4 fruit fly cellular contexts compared by ENCODE assay signal in the genomic region with DNA sequence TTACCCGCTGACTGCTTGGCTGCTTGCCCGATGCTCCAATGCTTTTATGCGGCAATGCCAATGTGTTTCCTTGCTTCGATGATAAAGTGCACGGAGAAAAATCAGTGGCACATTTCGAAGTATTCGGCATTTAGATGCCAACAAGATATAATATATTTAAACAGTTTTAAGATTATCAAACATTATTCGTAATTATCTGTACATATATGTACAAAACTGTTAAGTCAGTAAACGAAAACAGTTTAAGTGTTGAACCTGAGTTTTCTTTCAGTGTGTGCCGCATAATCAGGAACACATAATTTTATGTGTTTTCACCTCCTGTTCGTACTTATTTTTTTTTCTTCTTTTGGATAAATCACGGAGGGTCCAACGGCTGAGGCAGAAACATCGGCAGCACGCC.
TF ChIP-seq lines count a peak whose summit lies in the region.

No protein-coding gene starts in this region.

- TF ChIP-seq CTCF in whole organism, embryonic (GFP tag; optimal IDR thresholded peaks at IDR 0.05; lab: Kevin White, UChicago) = no peak

TF ChIP-seq in whole organism, embryonic, 481 proteins besides CTCF, POLR2A, EP300 and RAD21 (continues in another document):
- no peak for TF ChIP-seq CG1233 (GFP tag; optimal IDR thresholded peaks at IDR 0.05; lab: Kevin White, UChicago)
- TF ChIP-seq row (GFP tag; IDR thresholded peaks at IDR 0.05; lab: Robert Waterston, UW) = peak; percentile 35; the same call in 2 of the 3 replicates
- peak; percentile 51 for TF ChIP-seq gem (tag; optimal IDR thresholded peaks at IDR 0.05; lab: Kevin White, UChicago)
- TF ChIP-seq zfh1 (GFP tag; IDR thresholded peaks at IDR 0.05; lab: Robert Waterston, UW) = peak; percentile 70; the same call in 1 of the 3 replicates
- TF ChIP-seq phol (tag; optimal IDR thresholded peaks at IDR 0.05; lab: Kevin White, UChicago) = peak; percentile 58
- peak in 1 of 2 experiments; percentile 8 for TF ChIP-seq chif (GFP tag; optimal IDR thresholded peaks at IDR 0.05; lab: Kevin White, UChicago)
- TF ChIP-seq Sox102F (GFP tag; optimal IDR thresholded peaks at IDR 0.05; lab: Kevin White, UChicago) = peak; percentile 31
- peak; percentile 39 for TF ChIP-seq CG17829 (tag; optimal IDR thresholded peaks at IDR 0.05; lab: Kevin White, UChicago)
- TF ChIP-seq CG12391 (tag; optimal IDR thresholded peaks at IDR 0.05; lab: Kevin White, UChicago) = peak; percentile 23
- peak; percentile 22 for TF ChIP-seq Spps (tag; optimal IDR thresholded peaks at IDR 0.05; lab: Kevin White, UChicago)
- 0 out of 3 replicates have a peak, but pooled peaks have one; percentile 44 for TF ChIP-seq CG17361 (GFP tag; IDR thresholded peaks at IDR 0.05; lab: Robert Waterston, UW)
- peak in 1 of 2 experiments; percentile 65 for TF ChIP-seq bsh (GFP tag; optimal IDR thresholded peaks at IDR 0.05; lab: Kevin White, UChicago)
- peak; percentile 55 for TF ChIP-seq dmrt11E (tag; optimal IDR thresholded peaks at IDR 0.05; lab: Kevin White, UChicago)
- peak; percentile 8 for TF ChIP-seq Chrac-16 (GFP tag; optimal IDR thresholded peaks at IDR 0.05; lab: Kevin White, UChicago)
- peak; percentile 24 for TF ChIP-seq trem (tag; optimal IDR thresholded peaks at IDR 0.05; lab: Kevin White, UChicago)
- peak; percentile 27 for TF ChIP-seq CG7839 (tag; optimal IDR thresholded peaks at IDR 0.05; lab: Kevin White, UChicago)
- peak; percentile 28 for TF ChIP-seq CG4820 (GFP tag; optimal IDR thresholded peaks at IDR 0.05; lab: Kevin White, UChicago)
- no peak for TF ChIP-seq Opbp (GFP tag; IDR thresholded peaks at IDR 0.05; lab: Robert Waterston, UW; ENCODE audit: partially characterized antibody)
- peak; percentile 10 for TF ChIP-seq CG10209 (GFP tag; optimal IDR thresholded peaks at IDR 0.05; lab: Kevin White, UChicago)
- TF ChIP-seq ewg (GFP tag; optimal IDR thresholded peaks at IDR 0.05; lab: Kevin White, UChicago) = peak; percentile 3

TF ChIP-seq in whole organism, prepupa, 60 proteins besides CTCF, POLR2A, EP300 and RAD21 (continues in another document):
- peak in 1 of 2 experiments; percentile 4 for TF ChIP-seq salr (GFP tag; optimal IDR thresholded peaks at IDR 0.05; lab: Kevin White, UChicago)
- TF ChIP-seq CG10669 (GFP tag; optimal IDR thresholded peaks at IDR 0.05; lab: Kevin White, UChicago) = peak; percentile 45
- peak; percentile 24 for TF ChIP-seq Hr39 (GFP tag; optimal IDR thresholded peaks at IDR 0.05; lab: Kevin White, UChicago)
- TF ChIP-seq Gug (GFP tag; IDR thresholded peaks at IDR 0.05; lab: Robert Waterston, UW) = no peak
- TF ChIP-seq CG8632 (GFP tag; optimal IDR thresholded peaks at IDR 0.05; lab: Kevin White, UChicago) = no peak
- peak; percentile 5 for TF ChIP-seq CG31627 (GFP tag; optimal IDR thresholded peaks at IDR 0.05; lab: Kevin White, UChicago)
- TF ChIP-seq Sox102F (GFP tag; optimal IDR thresholded peaks at IDR 0.05; lab: Kevin White, UChicago) = peak; percentile 6
- no peak for TF ChIP-seq Ets21C (GFP tag; optimal IDR thresholded peaks at IDR 0.05; lab: Kevin White, UChicago)
- TF ChIP-seq CG9139 (GFP tag; optimal IDR thresholded peaks at IDR 0.05; lab: Kevin White, UChicago) = no peak
- no peak for TF ChIP-seq fd85E (GFP tag; optimal IDR thresholded peaks at IDR 0.05; lab: Kevin White, UChicago)
- TF ChIP-seq Eip75B (GFP tag; optimal IDR thresholded peaks at IDR 0.05; lab: Kevin White, UChicago) = peak; percentile 47
- peak; percentile 81 for TF ChIP-seq svp (GFP tag; lab: Kevin White, UChicago)
- TF ChIP-seq cyc (GFP tag; optimal IDR thresholded peaks at IDR 0.05; lab: Kevin White, UChicago) = peak; percentile 27
- peak; percentile 24 for TF ChIP-seq acj6 (GFP tag; optimal IDR thresholded peaks at IDR 0.05; lab: Kevin White, UChicago)
- peak; percentile 12 for TF ChIP-seq OdsH (GFP tag; optimal IDR thresholded peaks at IDR 0.05; lab: Kevin White, UChicago)
- TF ChIP-seq CG8119 (GFP tag; IDR thresholded peaks at IDR 0.05; lab: Robert Waterston, UW) = 0 out of 3 replicates have a peak, but pooled peaks have one; percentile 38
- TF ChIP-seq CG10631 (GFP tag; optimal IDR thresholded peaks at IDR 0.05; lab: Kevin White, UChicago) = peak; percentile 8
- peak; percentile 18 for TF ChIP-seq CG7368 (GFP tag; optimal IDR thresholded peaks at IDR 0.05; lab: Kevin White, UChicago)
- peak; percentile 46 for TF ChIP-seq esn (GFP tag; optimal IDR thresholded peaks at IDR 0.05; lab: Kevin White, UChicago)
- TF ChIP-seq Met (GFP tag; optimal IDR thresholded peaks at IDR 0.05; lab: Kevin White, UChicago) = peak; percentile 65
- peak; percentile 10 for TF ChIP-seq CG6792 (GFP tag; optimal IDR thresholded peaks at IDR 0.05; lab: Kevin White, UChicago)
- TF ChIP-seq achi (GFP tag; optimal IDR thresholded peaks at IDR 0.05; lab: Kevin White, UChicago) = peak; percentile 41

TF ChIP-seq in whole organism, pupa, 21 proteins besides CTCF, POLR2A, EP300 and RAD21:
- TF ChIP-seq CG10348 (GFP tag; IDR thresholded peaks at IDR 0.05; lab: Robert Waterston, UW) (no peak), rn (GFP tag; IDR thresholded peaks at IDR 0.05; lab: Robert Waterston, UW) (no peak), CG14655 (GFP tag; optimal IDR thresholded peaks at IDR 0.05; lab: Kevin White, UChicago) (peak; percentile 51), D1 (tag; optimal IDR thresholded peaks at IDR 0.05; lab: Kevin White, UChicago) (no peak), EcR (GFP tag; optimal IDR thresholded peaks at IDR 0.05; lab: Kevin White, UChicago) (no peak), gl (tag; optimal IDR thresholded peaks at IDR 0.05; lab: Kevin White, UChicago) (no peak), CG34367 (tag; optimal IDR thresholded peaks at IDR 0.05; lab: Kevin White, UChicago) (peak; percentile 30), CG12605 (GFP tag; IDR thresholded peaks at IDR 0.05; lab: Robert Waterston, UW) (no peak), CG9948 (tag; optimal IDR thresholded peaks at IDR 0.05; lab: Kevin White, UChicago) (peak; percentile 46), Ets98B (GFP tag; IDR thresholded peaks at IDR 0.05; lab: Robert Waterston, UW) (no peak), CG32121 (GFP tag; IDR thresholded peaks at IDR 0.05; lab: Robert Waterston, UW) (no peak), Snoo (tag; optimal IDR thresholded peaks at IDR 0.05; lab: Kevin White, UChicago) (peak; percentile 21), CG13204 (GFP tag; optimal IDR thresholded peaks at IDR 0.05; lab: Kevin White, UChicago) (no peak), fd96Ca (GFP tag; IDR thresholded peaks at IDR 0.05; lab: Robert Waterston, UW) (no peak), CG8301 (tag; optimal IDR thresholded peaks at IDR 0.05; lab: Kevin White, UChicago) (peak; percentile 33), CG15710 (tag; optimal IDR thresholded peaks at IDR 0.05; lab: Kevin White, UChicago) (peak; percentile 41), CG4496 (GFP tag; IDR thresholded peaks at IDR 0.05; lab: Robert Waterston, UW) (no peak), Pif1B (GFP tag; optimal IDR thresholded peaks at IDR 0.05; lab: Kevin White, UChicago) (peak; percentile 29), CG8159 (tag; optimal IDR thresholded peaks at IDR 0.05; lab: Kevin White, UChicago) (peak; percentile 55), Pif1A (GFP tag; optimal IDR thresholded peaks at IDR 0.05; lab: Kevin White, UChicago) (peak; percentile 34), CG17806 (tag; optimal IDR thresholded peaks at IDR 0.05; lab: Kevin White, UChicago) (peak; percentile 53)

TF ChIP-seq in whole organism, wandering third instar larva, 38 proteins besides CTCF, POLR2A, EP300 and RAD21 (continues in another document):
- no peak for TF ChIP-seq Sp1 (GFP tag; optimal IDR thresholded peaks at IDR 0.05; lab: Kevin White, UChicago)
- no peak for TF ChIP-seq dl (GFP tag; optimal IDR thresholded peaks at IDR 0.05; lab: Kevin White, UChicago; ENCODE audit: insufficient read depth in 1 of 2, partially characterized antibody in 2 of 2)
- TF ChIP-seq dsf (GFP tag; optimal IDR thresholded peaks at IDR 0.05; lab: Kevin White, UChicago; ENCODE audit: borderline replicate concordance) = no peak
- TF ChIP-seq woc (GFP tag; optimal IDR thresholded peaks at IDR 0.05; lab: Kevin White, UChicago) = no peak
- TF ChIP-seq GATAd (GFP tag; optimal IDR thresholded peaks at IDR 0.05; lab: Kevin White, UChicago) = no peak
- TF ChIP-seq Dif (GFP tag; optimal IDR thresholded peaks at IDR 0.05; lab: Kevin White, UChicago; ENCODE audit: partially characterized antibody) = no peak
- TF ChIP-seq N (GFP tag; optimal IDR thresholded peaks at IDR 0.05; lab: Kevin White, UChicago) = no peak
- no peak for TF ChIP-seq Mio (GFP tag; optimal IDR thresholded peaks at IDR 0.05; lab: Kevin White, UChicago)
- no peak for TF ChIP-seq lola (GFP tag; optimal IDR thresholded peaks at IDR 0.05; lab: Kevin White, UChicago)
- peak; percentile 29 for TF ChIP-seq fru (GFP tag; optimal IDR thresholded peaks at IDR 0.05; lab: Kevin White, UChicago)
- TF ChIP-seq foxo (GFP tag; optimal IDR thresholded peaks at IDR 0.05; lab: Kevin White, UChicago) = peak in 1 of 2 experiments; percentile 56
- TF ChIP-seq rgr (GFP tag; optimal IDR thresholded peaks at IDR 0.05; lab: Kevin White, UChicago) = peak; percentile 12
- no peak for TF ChIP-seq CrebA (GFP tag; optimal IDR thresholded peaks at IDR 0.05; lab: Kevin White, UChicago; ENCODE audit: borderline replicate concordance)
- no peak for TF ChIP-seq br (GFP tag; optimal IDR thresholded peaks at IDR 0.05; lab: Kevin White, UChicago)
- TF ChIP-seq usp (GFP tag; optimal IDR thresholded peaks at IDR 0.05; lab: Kevin White, UChicago) = no peak
- no peak for TF ChIP-seq dmrt93B (GFP tag; optimal IDR thresholded peaks at IDR 0.05; lab: Kevin White, UChicago)
- TF ChIP-seq ey (GFP tag; optimal IDR thresholded peaks at IDR 0.05; lab: Kevin White, UChicago) = peak; percentile 17
- no peak for TF ChIP-seq Abd-B (GFP tag; optimal IDR thresholded peaks at IDR 0.05; lab: Kevin White, UChicago)
- TF ChIP-seq Jra (GFP tag; optimal IDR thresholded peaks at IDR 0.05; lab: Kevin White, UChicago) = no peak
- no peak for TF ChIP-seq Vsx2 (GFP tag; optimal IDR thresholded peaks at IDR 0.05; lab: Kevin White, UChicago; ENCODE audit: partially characterized antibody)
- TF ChIP-seq Myc (optimal IDR thresholded peaks at IDR 0.05; lab: Kevin White, UChicago) = no peak
- TF ChIP-seq OdsH (GFP tag; optimal IDR thresholded peaks at IDR 0.05; lab: Kevin White, UChicago) = no peak
- TF ChIP-seq psq (GFP tag; optimal IDR thresholded peaks at IDR 0.05; lab: Kevin White, UChicago) = no peak
- TF ChIP-seq CG9705 (GFP tag; optimal IDR thresholded peaks at IDR 0.05; lab: Kevin White, UChicago) = no peak
- TF ChIP-seq Dfd (GFP tag; optimal IDR thresholded peaks at IDR 0.05; lab: Kevin White, UChicago) = no peak
- TF ChIP-seq tai (GFP tag; optimal IDR thresholded peaks at IDR 0.05; lab: Kevin White, UChicago) = no peak
- TF ChIP-seq sage (GFP tag; optimal IDR thresholded peaks at IDR 0.05; lab: Kevin White, UChicago) = no peak
- TF ChIP-seq pan (optimal IDR thresholded peaks at IDR 0.05; lab: Kevin White, UChicago) = no peak
- no peak for TF ChIP-seq CG32264 (GFP tag; optimal IDR thresholded peaks at IDR 0.05; lab: Kevin White, UChicago)
- peak; percentile 53 for TF ChIP-seq h (GFP tag; optimal IDR thresholded peaks at IDR 0.05; lab: Kevin White, UChicago)
- no peak for TF ChIP-seq jim (GFP tag; optimal IDR thresholded peaks at IDR 0.05; lab: Kevin White, UChicago)

Comparison
In these comparisons a context has a peak if more than half of its experiments do, and no peak if none do; other contexts are left out.
1. Of the 7 proteins assayed by ChIP-seq in both whole organism, embryonic and whole organism, prepupa: peak only in whole organism, embryonic: Blimp-1; only in whole organism, prepupa: Hr39; in both: Sox102F; in neither: 4.